Worm (Caenorhabditis elegans) whole organism, late embryonic: Measurements from ENCODE around the gene R10E4.3.

Source experiments
- K09A11.1 ChIP-seq: sonication (generic microtip); optimal IDR thresholded peaks from 2 replicates; lab custom pipeline; 2017; ENCODE audit warnings: antibody characterized with exemption, mild to moderate bottlenecking, missing genetic modification characterization, missing compliant biosample characterization; ENCODE audit not compliant: insufficient read depth
- Y22D7AL.16 ChIP-seq: sonication (generic microtip); optimal IDR thresholded peaks from 2 replicates; lab custom pipeline; 2016; ENCODE audit warnings: missing genetic modification characterization, missing compliant biosample characterization
- ahr-1 ChIP-seq: sonication (generic microtip); optimal IDR thresholded peaks from 2 replicates; lab custom pipeline; 2016; ENCODE audit warnings: missing genetic modification characterization, missing compliant biosample characterization
- ama-1 ChIP-seq: fragments of 150-350 bp; optimal IDR thresholded peaks from 2 replicates; lab custom pipeline; 2014
- ceh-2 ChIP-seq: sonication (generic microtip); optimal IDR thresholded peaks from 2 replicates; lab custom pipeline; 2016; ENCODE audit warnings: missing genotype, missing genetic modification characterization, missing compliant biosample characterization
- ceh-6 ChIP-seq: fragments of 200-800 bp; sonication (Bioruptor generic); optimal IDR thresholded peaks from 2 replicates; lab custom pipeline; 2018; ENCODE audit warnings: mild to moderate bottlenecking, missing genetic modification characterization, missing compliant biosample characterization
- hlh-8 ChIP-seq: sonication (generic microtip); optimal IDR thresholded peaks from 2 replicates; lab custom pipeline; 2016; ENCODE audit warnings: missing genotype, missing genetic modification characterization, missing compliant biosample characterization
- lin-11 ChIP-seq: fragments of 200-800 bp; sonication (Bioruptor generic); optimal IDR thresholded peaks from 2 replicates; lab custom pipeline; 2018; ENCODE audit warnings: mild to moderate bottlenecking, missing genetic modification characterization, missing compliant biosample characterization
- nhr-11 ChIP-seq: fragments of 150-350 bp; optimal IDR thresholded peaks from 2 replicates; lab custom pipeline; 2014; ENCODE audit warnings: missing biosample characterization, missing genetic modification characterization
- pha-4 ChIP-seq: fragments of 150-350 bp; optimal IDR thresholded peaks from 2 replicates; lab custom pipeline; 2018; ENCODE audit warnings: missing biosample characterization, missing genetic modification reagents, missing genetic modification characterization
- sdc-2 ChIP-seq: sonication (generic microtip); optimal IDR thresholded peaks from 2 replicates; lab custom pipeline; 2016; ENCODE audit warnings: missing genotype, missing genetic modification characterization, missing compliant biosample characterization
- tbx-2 ChIP-seq: sonication (generic microtip); optimal IDR thresholded peaks from 2 replicates; lab custom pipeline; 2016; ENCODE audit warnings: missing genetic modification characterization, missing compliant biosample characterization
- tbx-7 ChIP-seq: sonication (generic microtip); optimal IDR thresholded peaks from 2 replicates; lab custom pipeline; 2016; ENCODE audit warnings: missing genotype, missing genetic modification characterization, missing compliant biosample characterization
- unc-42 ChIP-seq: sonication (generic microtip); optimal IDR thresholded peaks from 2 replicates; lab custom pipeline; 2016; ENCODE audit warnings: missing genotype, missing genetic modification characterization, missing compliant biosample characterization

ce11 chrIII:4271059-4271458, 16.2 kb downstream of the R10E4.3 start:
- TF ChIP-seq tbx-7 (tag; lab: Kevin White, UChicago) (no peak), unc-42 (tag; lab: Kevin White, UChicago) (no peak), tbx-2 (tag; lab: Kevin White, UChicago) (no peak), sdc-2 (tag; lab: Kevin White, UChicago) (no peak), Y22D7AL.16 (tag; lab: Kevin White, UChicago) (no peak), pha-4 (no peak), nhr-11 (tag; lab: Kevin White, UChicago) (no peak), lin-11 (tag; lab: Kevin White, UChicago) (no peak), ama-1 (lab: Kevin White, UChicago) (no peak), hlh-8 (no peak), ahr-1 (tag; lab: Kevin White, UChicago) (no peak), ceh-2 (tag; lab: Kevin White, UChicago) (no peak), ceh-6 (GFP tag; lab: Kevin White, UChicago) (no peak), K09A11.1 (tag; lab: Kevin White, UChicago) (no peak)
